Worm (Caenorhabditis elegans): Measurements from ENCODE around the gene rpl-15.

The rpl-15 gene

ce11 chrIV:682726-683340 lies 28.5 kb upstream of the rpl-15 start (continued):
- peak; percentile 71 for TF ChIP-seq C38D4.7 (GFP tag; optimal IDR thresholded peaks at IDR 0.05)
- TF ChIP-seq odd-2 (tag; optimal IDR thresholded peaks at IDR 0.05) = no peak
- TF ChIP-seq K02D7.2 (tag; optimal IDR thresholded peaks at IDR 0.05) = peak; percentile 33
- TF ChIP-seq fax-1 (tag; optimal IDR thresholded peaks at IDR 0.05) = peak; percentile 63
- TF ChIP-seq Y22D7AL.16 (tag; optimal IDR thresholded peaks at IDR 0.05) = peak; percentile 72
- TF ChIP-seq K09A11.1 (tag; optimal IDR thresholded peaks at IDR 0.05; ENCODE audit: insufficient read depth) = peak; percentile 37
- peak; percentile 50 for TF ChIP-seq syd-9 (tag; optimal IDR thresholded peaks at IDR 0.05)
- TF ChIP-seq npax-4 (tag; optimal IDR thresholded peaks at IDR 0.05) = peak; percentile 23
- TF ChIP-seq elt-4 (tag; optimal IDR thresholded peaks at IDR 0.05) = peak; percentile 25
- TF ChIP-seq ceh-48 (tag; optimal IDR thresholded peaks at IDR 0.05) = peak; percentile 9
- TF ChIP-seq unc-86 (tag; optimal IDR thresholded peaks at IDR 0.05) = peak; percentile 67
- no peak for TF ChIP-seq ceh-24 (tag; optimal IDR thresholded peaks at IDR 0.05)
- TF ChIP-seq ceh-19 (GFP tag; optimal IDR thresholded peaks at IDR 0.05) = peak; percentile 64
- peak; percentile 32 for TF ChIP-seq nfya-1 (tag; optimal IDR thresholded peaks at IDR 0.05)
- peak; percentile 72 for TF ChIP-seq che-1 (tag; optimal IDR thresholded peaks at IDR 0.05)
- TF ChIP-seq ceh-6 (GFP tag; optimal IDR thresholded peaks at IDR 0.05) = peak; percentile 81
- peak; percentile 46 for TF ChIP-seq tbx-7 (tag; optimal IDR thresholded peaks at IDR 0.05)
- no peak for TF ChIP-seq pros-1 (tag; optimal IDR thresholded peaks at IDR 0.05)
- no peak for TF ChIP-seq fkh-10 (GFP tag; optimal IDR thresholded peaks at IDR 0.05)
- no peak for TF ChIP-seq hlh-15 (tag; optimal IDR thresholded peaks at IDR 0.05)
- TF ChIP-seq unc-3 (GFP tag; conservative IDR thresholded peaks at IDR 0.05) = peak; percentile 81
- peak; percentile 23 for TF ChIP-seq unc-3 (tag; optimal IDR thresholded peaks at IDR 0.05)
- peak; percentile 60 for TF ChIP-seq sdc-2 (tag; optimal IDR thresholded peaks at IDR 0.05)
- TF ChIP-seq pha-4 (tag; optimal IDR thresholded peaks at IDR 0.05) = no peak
- TF ChIP-seq pax-1 (tag; optimal IDR thresholded peaks at IDR 0.05) = no peak
- TF ChIP-seq nhr-11 (tag; optimal IDR thresholded peaks at IDR 0.05) = no peak
- peak; percentile 30 for TF ChIP-seq F13H6.1 (tag; optimal IDR thresholded peaks at IDR 0.05)
- TF ChIP-seq ztf-16 (tag; optimal IDR thresholded peaks at IDR 0.05) = peak; percentile 76
- peak; percentile 69 for TF ChIP-seq madf-2 (tag; optimal IDR thresholded peaks at IDR 0.05)
- peak; percentile 68 for TF ChIP-seq pat-9 (tag; optimal IDR thresholded peaks at IDR 0.05)
- TF ChIP-seq ets-4 (tag; optimal IDR thresholded peaks at IDR 0.05) = peak; percentile 7
- TF ChIP-seq ceh-30 (tag; optimal IDR thresholded peaks at IDR 0.05) = peak; percentile 51
- TF ChIP-seq ref-2 (tag; optimal IDR thresholded peaks at IDR 0.05) = peak; percentile 77
- peak; percentile 77 for TF ChIP-seq gmeb-2 (tag; optimal IDR thresholded peaks at IDR 0.05)
- peak; percentile 28 for TF ChIP-seq pag-3 (tag; optimal IDR thresholded peaks at IDR 0.05; ENCODE audit: borderline replicate concordance)
- TF ChIP-seq ceh-18 (tag; optimal IDR thresholded peaks at IDR 0.05) = peak; percentile 75
- TF ChIP-seq ama-1 (optimal IDR thresholded peaks at IDR 0.05) = no peak
- TF ChIP-seq tbx-2 (tag; optimal IDR thresholded peaks at IDR 0.05) = peak; percentile 66
- peak; percentile 71 for TF ChIP-seq sox-4 (tag; optimal IDR thresholded peaks at IDR 0.05)
- peak; percentile 55 for TF ChIP-seq pqm-1 (tag; optimal IDR thresholded peaks at IDR 0.05)
- peak; percentile 53 for TF ChIP-seq dmd-4 (tag; optimal IDR thresholded peaks at IDR 0.05; ENCODE audit: borderline replicate concordance)
- peak; percentile 66 for TF ChIP-seq lin-11 (tag; optimal IDR thresholded peaks at IDR 0.05)
- TF ChIP-seq unc-42 (tag; optimal IDR thresholded peaks at IDR 0.05) = peak; percentile 21
- peak; percentile 81 for TF ChIP-seq elt-2 (tag; optimal IDR thresholded peaks at IDR 0.05)
- TF ChIP-seq ahr-1 (tag; optimal IDR thresholded peaks at IDR 0.05) = no peak
- TF ChIP-seq lim-6 (tag; optimal IDR thresholded peaks at IDR 0.05) = peak; percentile 61
- peak; percentile 59 for TF ChIP-seq ttx-3 (tag; optimal IDR thresholded peaks at IDR 0.05)
- no peak for TF ChIP-seq ceh-9 (tag; optimal IDR thresholded peaks at IDR 0.05)
- peak; percentile 40 for TF ChIP-seq zip-5 (tag; optimal IDR thresholded peaks at IDR 0.05)
